Fruit fly (Drosophila melanogaster): ENCODE data around the gene CG46512.
"Not testable (repeated sequence)": the region's sequence is repeated elsewhere in the genome, so short reads cannot be mapped to it uniquely, and the experiment has no call there.

- TF ChIP-seq pan (optimal IDR thresholded peaks at IDR 0.05); Dll (optimal IDR thresholded peaks at IDR 0.05); CG8478 (optimal IDR thresholded peaks at IDR 0.05); usp (GFP tag; optimal IDR thresholded peaks at IDR 0.05): not testable (repeated sequence)
These were observed 10.0 kb upstream of the CG46512 start, which contains the start of gene CG46510 for dm6 chrX:22177205-22177604.
